Worm (Caenorhabditis elegans): ENCODE measurements around the gene F02E8.4.
A peak's percentile ranks its signal among the peaks of the same experiment; 100 is the strongest.

The F02E8.4 gene

ce11 chrX:4464367-4464766 is 10.4 kb downstream of the F02E8.4 start:
- TF ChIP-seq mel-28 (tag; optimal IDR thresholded peaks at IDR 0.05; ENCODE audit: borderline replicate concordance): no peak
- no peak for TF ChIP-seq ztf-3 (GFP tag; optimal IDR thresholded peaks at IDR 0.05)
- no peak for TF ChIP-seq nhr-90 (tag; optimal IDR thresholded peaks at IDR 0.05)
- TF ChIP-seq zfh-2 (GFP tag; conservative IDR thresholded peaks at IDR 0.05): no peak
- no peak for TF ChIP-seq rec-8 (tag; optimal IDR thresholded peaks at IDR 0.05)
- no peak for TF ChIP-seq tbx-9 (tag; optimal IDR thresholded peaks at IDR 0.05; ENCODE audit: borderline replicate concordance)
- no peak for TF ChIP-seq tbp1 (GFP tag; optimal IDR thresholded peaks at IDR 0.05)
- TF ChIP-seq ets-4 (GFP tag; optimal IDR thresholded peaks at IDR 0.05): no peak
- no peak for TF ChIP-seq ztf-28 (GFP tag; IDR thresholded peaks at IDR 0.05)
- no peak for TF ChIP-seq dpff-1 (tag; optimal IDR thresholded peaks at IDR 0.05)
- TF ChIP-seq ceh-91 (GFP tag; IDR thresholded peaks at IDR 0.05): no peak
- no peak for TF ChIP-seq ceh-100 (GFP tag; IDR thresholded peaks at IDR 0.05)
- TF ChIP-seq rpc-1 (optimal IDR thresholded peaks at IDR 0.05): no peak
- no peak for TF ChIP-seq rpc-1 (tag; optimal IDR thresholded peaks at IDR 0.05)

DNA sequence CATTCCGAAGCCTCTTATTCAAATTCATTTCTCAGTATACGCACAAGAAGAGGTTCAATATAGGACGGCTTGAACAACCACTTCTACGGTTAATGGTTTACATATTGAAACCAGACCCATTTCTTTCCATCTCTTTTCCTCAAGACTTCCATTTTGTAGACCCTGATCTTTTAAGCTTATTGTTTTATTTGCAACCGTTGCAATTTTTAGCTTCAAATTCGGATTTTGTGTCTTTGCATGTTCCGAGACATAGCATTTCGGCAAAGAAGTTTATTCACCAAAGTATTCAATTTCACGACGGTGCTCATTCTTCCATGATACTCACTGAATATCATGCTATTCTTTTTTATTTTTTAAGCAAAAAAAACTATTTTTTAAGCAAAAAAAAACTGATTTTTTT is 12.3 kb downstream of the F02E8.4 start, which contains the start of gene nmur-3:
nmur-3 (plus strand) TSS at position 301 of the 400 bp plus-strand sequence.
- no peak for TF ChIP-seq ceh-40 (GFP tag; IDR thresholded peaks at IDR 0.05)
- TF ChIP-seq B0261.1 (tag; optimal IDR thresholded peaks at IDR 0.05): no peak
- no peak for TF ChIP-seq snpc-3.4 (tag; optimal IDR thresholded peaks at IDR 0.05)

- TF ChIP-seq snpc-1.1 (tag; optimal IDR thresholded peaks at IDR 0.05; ENCODE audit: insufficient read depth) (no peak), snpc-1.3 (tag; optimal IDR thresholded peaks at IDR 0.05; ENCODE audit: insufficient read depth) (no peak), hmg-1.2 (GFP tag; IDR thresholded peaks at IDR 0.05) (peak; percentile 69), T07F8.4 (tag; optimal IDR thresholded peaks at IDR 0.05) (no peak), rcor-1 (GFP tag; IDR thresholded peaks at IDR 0.05) (no peak), cebp-2 (GFP tag; IDR thresholded peaks at IDR 0.05) (no peak), hmg-20 (GFP tag; IDR thresholded peaks at IDR 0.05) (no peak), ceh-79 (tag; optimal IDR thresholded peaks at IDR 0.05) (no peak), madf-3 (GFP tag; IDR thresholded peaks at IDR 0.05) (no peak), ztf-22 (GFP tag; optimal IDR thresholded peaks at IDR 0.05) (no peak), snpc-4 (GFP tag; optimal IDR thresholded peaks at IDR 0.05) (no peak), snpc-4 (tag; optimal IDR thresholded peaks at IDR 0.05) (peak in 2 of 4 experiments; percentile 36 to 74), dpl-1 (GFP tag; optimal IDR thresholded peaks at IDR 0.05) (no peak), let-607 (tag; optimal IDR thresholded peaks at IDR 0.05) (peak in 1 of 2 experiments; percentile 46), sptf-2 (GFP tag; optimal IDR thresholded peaks at IDR 0.05) (no peak), ceh-100 (GFP tag; IDR thresholded peaks at IDR 0.05) (no peak), dox-1 (GFP tag; IDR thresholded peaks at IDR 0.05) (no peak), F22D6.2 (tag; optimal IDR thresholded peaks at IDR 0.05) (no peak), lin-26 (GFP tag; IDR thresholded peaks at IDR 0.05) (no peak), ztf-28 (GFP tag; IDR thresholded peaks at IDR 0.05) (no peak), C17E4.6 (GFP tag; IDR thresholded peaks at IDR 0.05) (no peak), fkh-3 (tag; optimal IDR thresholded peaks at IDR 0.05) (no peak), snpc-3.4 (tag; optimal IDR thresholded peaks at IDR 0.05) (no peak), unc-130 (GFP tag; optimal IDR thresholded peaks at IDR 0.05) (no peak), nhr-179 (tag; optimal IDR thresholded peaks at IDR 0.05) (no peak), nfyb-1 (GFP tag; IDR thresholded peaks at IDR 0.05) (no peak; the same call in 1 of the 2 replicates), F33H1.4 (GFP tag; IDR thresholded peaks at IDR 0.05) (peak; percentile 87), hrde-1 (tag; optimal IDR thresholded peaks at IDR 0.05; ENCODE audit: borderline replicate concordance) (no peak), him-1 (tag; optimal IDR thresholded peaks at IDR 0.05) (no peak), F57C9.4 (tag; optimal IDR thresholded peaks at IDR 0.05) (no peak), madf-6 (GFP tag; IDR thresholded peaks at IDR 0.05) (no peak), F57A8.1 (GFP tag; optimal IDR thresholded peaks at IDR 0.05) (no peak)
These were observed 15.4 kb downstream of the F02E8.4 start, which contains the start of gene asb-2 for ce11 chrX:4469297-4469816. Gene asb-2 (plus strand): TSS chrX:4469766.
